Worm (Caenorhabditis elegans) whole organism, young adult: ENCODE results near the gene F07H5.7.

ENCODE experiments used
- C06A6.2 ChIP-seq: fragments of 200-800 bp; sonication (Bioruptor generic); conservative IDR thresholded peaks from 2 replicates; pipeline ENCODE4 v1.3.6; 2022; ENCODE audit warnings: missing genetic modification characterization, missing compliant biosample characterization
- F52B5.7 ChIP-seq: sonication (generic microtip); optimal IDR thresholded peaks from 2 replicates; lab custom pipeline; 2016; ENCODE audit warnings: mild to moderate bottlenecking, missing genetic modification characterization, missing compliant biosample characterization
- F57C9.4 ChIP-seq: sonication (generic microtip); optimal IDR thresholded peaks from 2 replicates; lab custom pipeline; 2017; ENCODE audit warnings: mild to moderate bottlenecking, missing genetic modification characterization, missing compliant biosample characterization
- K11D2.4 ChIP-seq: fragments of 200-800 bp; sonication (Bioruptor generic); IDR thresholded peaks from 2 replicates; pipeline ENCODE4 v1.3.6; 2022; ENCODE audit warnings: missing genetic modification reagents, missing genetic modification characterization, missing compliant biosample characterization
- K12H6.12 ChIP-seq: fragments of 200-800 bp; sonication (Bioruptor generic); optimal IDR thresholded peaks from 2 replicates; lab custom pipeline; 2018; ENCODE audit warnings: mild to moderate bottlenecking, missing genetic modification characterization, missing compliant biosample characterization
- Y95B8A.8 ChIP-seq: fragments of 200-800 bp; sonication (Bioruptor generic); IDR thresholded peaks from 2 replicates; pipeline ENCODE4 v1.3.6; 2022; ENCODE audit warnings: missing genetic modification reagents, missing genetic modification characterization, missing compliant biosample characterization
- ZK185.1 ChIP-seq: sonication (generic microtip); optimal IDR thresholded peaks from 2 replicates; lab custom pipeline; 2016; ENCODE audit warnings: mild to moderate bottlenecking, missing genetic modification characterization, missing compliant biosample characterization; ENCODE audit not compliant: poor library complexity, severe bottlenecking
- aptf-2 ChIP-seq: fragments of 200-800 bp; sonication (Bioruptor generic); conservative IDR thresholded peaks from 2 replicates; pipeline ENCODE4 v1.3.6; 2022; ENCODE audit warnings: missing genetic modification reagents, missing genetic modification characterization, missing compliant biosample characterization
- attf-3 ChIP-seq: fragments of 200-800 bp; sonication (Bioruptor generic); conservative IDR thresholded peaks from 2 replicates; pipeline ENCODE4 v1.3.6; 2022; ENCODE audit warnings: missing genetic modification reagents, missing genetic modification characterization, missing compliant biosample characterization
- attf-5 ChIP-seq: fragments of 200-800 bp; sonication (Bioruptor generic); optimal IDR thresholded peaks from 2 replicates; lab custom pipeline; 2018; ENCODE audit warnings: mild to moderate bottlenecking, missing genetic modification characterization, missing compliant biosample characterization
- attf-6 ChIP-seq: fragments of 200-800 bp; sonication (Bioruptor generic); IDR thresholded peaks from 2 replicates; pipeline ENCODE4 v1.3.6; 2022; ENCODE audit warnings: missing genetic modification reagents, missing genetic modification characterization, missing compliant biosample characterization
- cebp-1 ChIP-seq, 2 experiments: fragments of 200-800 bp in 1 of 2; sonication (Bioruptor generic) in 1 of 2; sonication (generic microtip) in 1 of 2; IDR thresholded peaks in 1 of 2; optimal IDR thresholded peaks in 1 of 2; 2 replicates each; pipeline versions ENCODE4 v1.3.6 to Lab custom; 2017 to 2022; ENCODE audit warnings: missing compliant biosample characterization in 2 of 2, missing genetic modification characterization in 2 of 2, mild to moderate bottlenecking in 1 of 2, missing genetic modification reagents in 1 of 2, moderate library complexity in 1 of 2
- die-1 ChIP-seq: sonication (generic microtip); optimal IDR thresholded peaks from 2 replicates; lab custom pipeline; 2016; ENCODE audit warnings: missing genotype, mild to moderate bottlenecking, missing genetic modification characterization, missing compliant biosample characterization
- dox-1 ChIP-seq: fragments of 200-800 bp; sonication (Bioruptor generic); IDR thresholded peaks from 2 replicates; pipeline ENCODE4 v1.3.6; 2022; ENCODE audit warnings: missing genetic modification reagents, missing genetic modification characterization, missing compliant biosample characterization
- egl-18 ChIP-seq: fragments of 200-800 bp; sonication (Bioruptor generic); IDR thresholded peaks from 2 replicates; pipeline ENCODE4 v1.3.6; 2022; ENCODE audit warnings: missing genetic modification reagents, missing genetic modification characterization, missing compliant biosample characterization
- egl-44 ChIP-seq: fragments of 200-800 bp; sonication (Bioruptor generic); IDR thresholded peaks from 2 replicates; pipeline ENCODE4 v1.3.6; 2022; ENCODE audit warnings: missing genetic modification reagents, missing genetic modification characterization, missing compliant biosample characterization
- ekl-4 ChIP-seq: fragments of 200-800 bp; sonication (Bioruptor generic); IDR thresholded peaks from 2 replicates; pipeline ENCODE4 v1.3.6; 2022; ENCODE audit warnings: missing genetic modification reagents, missing genetic modification characterization, missing compliant biosample characterization
- hlh-26 ChIP-seq: fragments of 200-800 bp; sonication (Bioruptor generic); conservative IDR thresholded peaks from 2 replicates; pipeline ENCODE4 v1.3.6; 2022; ENCODE audit warnings: missing genetic modification reagents, missing genetic modification characterization, missing compliant biosample characterization
- hrde-1 ChIP-seq: sonication (generic microtip); optimal IDR thresholded peaks from 2 replicates; lab custom pipeline; 2016; ENCODE audit warnings: missing genetic modification characterization, mild to moderate bottlenecking, missing compliant biosample characterization, moderate library complexity, missing genotype, missing genetic modification reagents, borderline replicate concordance
- lag-1 ChIP-seq: fragments of 200-800 bp; sonication (Bioruptor generic); IDR thresholded peaks from 2 replicates; pipeline ENCODE4 v1.3.6; 2022; ENCODE audit warnings: missing genetic modification reagents, missing genetic modification characterization, missing compliant biosample characterization
- lin-26 ChIP-seq: fragments of 200-800 bp; sonication (Bioruptor generic); IDR thresholded peaks from 2 replicates; pipeline ENCODE4 v1.3.6; 2022; ENCODE audit warnings: missing genetic modification reagents, missing genetic modification characterization, missing compliant biosample characterization
- lin-35 ChIP-seq, 3 experiments: fragments of 150-350 bp in 2 of 3; sonication (generic microtip) in 1 of 3; optimal IDR thresholded peaks; 2 replicates each; lab custom pipeline; 2014 to 2018; ENCODE audit warnings: missing biosample characterization in 3 of 3, missing genetic modification characterization in 3 of 3, missing genetic modification reagents in 3 of 3
- madf-10 ChIP-seq: sonication (generic microtip); optimal IDR thresholded peaks from 2 replicates; lab custom pipeline; 2016; ENCODE audit warnings: mild to moderate bottlenecking, missing genetic modification characterization, missing compliant biosample characterization
- madf-3 ChIP-seq: fragments of 200-800 bp; sonication (Bioruptor generic); IDR thresholded peaks from 2 replicates; pipeline ENCODE4 v1.3.6; 2022; ENCODE audit warnings: missing genetic modification reagents, missing genetic modification characterization, missing compliant biosample characterization
- mel-28 ChIP-seq: sonication (generic microtip); optimal IDR thresholded peaks from 2 replicates; lab custom pipeline; 2016; ENCODE audit warnings: borderline replicate concordance, mild to moderate bottlenecking, missing genetic modification characterization, missing compliant biosample characterization
- mxl-1 ChIP-seq: sonication (generic microtip); optimal IDR thresholded peaks from 2 replicates; lab custom pipeline; 2016; ENCODE audit warnings: missing genetic modification characterization, missing compliant biosample characterization
- nfya-2 ChIP-seq: fragments of 200-800 bp; sonication (Bioruptor generic); IDR thresholded peaks from 2 replicates; pipeline ENCODE4 v1.3.6; 2022; ENCODE audit warnings: missing genetic modification reagents, missing genetic modification characterization, missing compliant biosample characterization
- nhr-80 ChIP-seq: sonication (generic microtip); optimal IDR thresholded peaks from 2 replicates; lab custom pipeline; 2016; ENCODE audit warnings: missing genetic modification characterization, missing compliant biosample characterization
- rec-8 ChIP-seq, 2 experiments: sonication (generic microtip); optimal IDR thresholded peaks; 2 replicates each; lab custom pipeline; 2016; ENCODE audit warnings: mild to moderate bottlenecking in 2 of 2, missing genetic modification characterization in 2 of 2, missing genetic modification reagents in 2 of 2, missing genotype in 2 of 2, missing biosample characterization in 1 of 2, missing compliant biosample characterization in 1 of 2, moderate library complexity in 1 of 2
- repo-1 ChIP-seq: sonication (generic microtip); optimal IDR thresholded peaks from 2 replicates; lab custom pipeline; 2017; ENCODE audit warnings: mild to moderate bottlenecking, missing genetic modification characterization, missing compliant biosample characterization
- sea-2 ChIP-seq: fragments of 200-800 bp; sonication (Bioruptor generic); IDR thresholded peaks from 2 replicates; pipeline ENCODE4 v1.3.6; 2022; ENCODE audit warnings: missing genetic modification characterization, missing compliant biosample characterization
- snpc-1.3 ChIP-seq: sonication (generic microtip); optimal IDR thresholded peaks from 2 replicates; lab custom pipeline; 2017; ENCODE audit warnings: missing genetic modification characterization, mild to moderate bottlenecking, missing compliant biosample characterization, antibody characterized with exemption, moderate library complexity, missing genotype, missing genetic modification reagents; ENCODE audit not compliant: insufficient read depth
- snpc-3.4 ChIP-seq: sonication (generic microtip); optimal IDR thresholded peaks from 2 replicates; lab custom pipeline; 2017; ENCODE audit warnings: missing genetic modification characterization, mild to moderate bottlenecking, missing compliant biosample characterization, antibody characterized with exemption, moderate library complexity, missing genotype, missing genetic modification reagents
- somi-1 ChIP-seq: fragments of 200-800 bp; sonication (Bioruptor generic); optimal IDR thresholded peaks from 2 replicates; lab custom pipeline; 2018; ENCODE audit warnings: mild to moderate bottlenecking, missing genetic modification characterization, missing compliant biosample characterization
- sptf-2 ChIP-seq: fragments of 200-800 bp; sonication (Bioruptor generic); optimal IDR thresholded peaks from 2 replicates; lab custom pipeline; 2018; ENCODE audit warnings: mild to moderate bottlenecking, missing genetic modification characterization, missing compliant biosample characterization
- tlf-1 ChIP-seq: fragments of 200-800 bp; sonication (Bioruptor generic); optimal IDR thresholded peaks from 2 replicates; lab custom pipeline; 2018; ENCODE audit warnings: mild to moderate bottlenecking, missing genetic modification characterization, missing compliant biosample characterization
- ztf-26 ChIP-seq: sonication (generic microtip); optimal IDR thresholded peaks from 2 replicates; lab custom pipeline; 2017; ENCODE audit warnings: missing genetic modification characterization, missing compliant biosample characterization
- ztf-28 ChIP-seq: fragments of 200-800 bp; sonication (Bioruptor generic); IDR thresholded peaks from 2 replicates; pipeline ENCODE4 v1.3.6; 2022; ENCODE audit warnings: missing genetic modification reagents, missing genetic modification characterization, missing compliant biosample characterization
- ztf-3 ChIP-seq: fragments of 200-800 bp; sonication (Bioruptor generic); optimal IDR thresholded peaks from 2 replicates; lab custom pipeline; 2018; ENCODE audit warnings: mild to moderate bottlenecking, missing genetic modification characterization, missing compliant biosample characterization

F07H5.7 gene

DNA sequence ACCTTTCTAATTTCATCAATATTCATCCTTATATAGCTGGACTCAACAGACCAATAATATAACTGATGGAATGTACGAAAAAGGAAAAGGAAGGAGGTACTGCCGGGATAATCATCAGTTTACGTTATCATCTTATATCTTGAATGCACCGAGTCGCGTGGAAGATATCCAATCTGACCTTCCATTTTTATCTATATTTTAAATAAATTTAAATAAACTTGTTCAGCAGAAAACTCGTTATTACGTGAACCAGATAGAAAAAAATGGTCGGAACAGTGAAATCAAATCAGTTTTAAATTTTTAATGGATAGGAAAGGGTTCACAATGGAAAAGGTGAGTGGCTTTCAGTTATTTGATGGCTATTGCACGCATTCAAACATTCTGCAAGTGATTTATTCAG, 27.1 kb downstream of the F07H5.7 start, which contains the start of gene pah-1:
Gene pah-1, minus strand, starts transcription at position 101 of the 400 bp plus-strand sequence.
- no peak for TF ChIP-seq sptf-2 (GFP tag; lab: Kevin White, UChicago)
- TF ChIP-seq hlh-26 (GFP tag; lab: Robert Waterston, UW): no peak
- TF ChIP-seq K12H6.12 (tag; lab: Kevin White, UChicago): no peak
- TF ChIP-seq attf-6 (GFP tag; lab: Robert Waterston, UW): no peak
- no peak for TF ChIP-seq repo-1 (tag; lab: Kevin White, UChicago)
- TF ChIP-seq ztf-28 (GFP tag; lab: Robert Waterston, UW): no peak

DNA sequence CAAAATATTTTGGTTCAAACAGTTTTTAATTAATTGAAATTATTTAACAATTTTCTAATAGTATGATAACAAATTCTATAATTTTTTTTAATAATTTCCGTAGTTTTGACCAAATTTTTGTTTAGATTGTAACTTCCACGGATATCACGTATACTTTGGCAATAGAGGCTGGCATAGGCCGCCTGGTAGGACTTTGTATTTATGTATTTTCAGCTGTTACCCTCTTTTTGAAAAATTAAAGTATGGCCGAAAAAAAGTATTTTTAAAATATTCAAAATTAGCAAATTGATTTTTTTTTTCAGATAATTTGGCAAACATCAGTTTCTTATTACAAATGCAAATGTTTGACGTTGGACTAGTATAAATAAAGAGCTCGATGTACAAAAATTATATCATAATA, 27.5 kb downstream of the F07H5.7 start, which contains the start of the genes nsph-1.1 and K08F8.15:
Gene nsph-1.1, plus strand, starts transcription at position 301 of the 400 bp plus-strand sequence.
Gene K08F8.15, plus strand, starts transcription at position 335 of the 400 bp plus-strand sequence.
- TF ChIP-seq sea-2 (GFP tag; lab: Robert Waterston, UW) (no peak), F57C9.4 (tag; lab: Kevin White, UChicago) (no peak), cebp-1 (GFP tag; IDR thresholded peaks at IDR 0.05; lab: Robert Waterston, UW) (no peak), cebp-1 (tag; optimal IDR thresholded peaks at IDR 0.05; lab: Kevin White, UChicago) (no peak), ZK185.1 (tag; lab: Kevin White, UChicago) (no peak), hrde-1 (tag; lab: Kevin White, UChicago) (no peak), ekl-4 (GFP tag; lab: Robert Waterston, UW) (no peak), aptf-2 (GFP tag; lab: Robert Waterston, UW) (no peak), madf-10 (tag; lab: Kevin White, UChicago) (no peak), egl-18 (GFP tag; lab: Robert Waterston, UW) (no peak), mel-28 (tag; lab: Kevin White, UChicago) (no peak), ztf-26 (tag; lab: Kevin White, UChicago) (no peak), K12H6.12 (tag; lab: Kevin White, UChicago) (no peak), Y95B8A.8 (GFP tag; lab: Robert Waterston, UW) (no peak), rec-8 (tag; optimal IDR thresholded peaks at IDR 0.05; lab: Kevin White, UChicago) (no peak)

- no peak for TF ChIP-seq cebp-1 (GFP tag; IDR thresholded peaks at IDR 0.05; lab: Robert Waterston, UW)
- TF ChIP-seq cebp-1 (tag; optimal IDR thresholded peaks at IDR 0.05; lab: Kevin White, UChicago): peak; percentile 29
- TF ChIP-seq somi-1 (GFP tag; lab: Kevin White, UChicago): peak; percentile 80
- no peak for TF ChIP-seq nhr-80 (tag; lab: Kevin White, UChicago)
- 0 out of 2 replicates have a peak, but pooled peaks have one; percentile 41 for TF ChIP-seq dox-1
- TF ChIP-seq die-1 (tag; lab: Kevin White, UChicago): peak; percentile 11
- TF ChIP-seq lin-26: peak; percentile 70; the same call in 1 of the 2 replicates
- TF ChIP-seq tlf-1 (GFP tag; lab: Kevin White, UChicago): no peak
- TF ChIP-seq attf-5: no peak
- TF ChIP-seq C06A6.2: 0 out of 2 replicates have a peak, but pooled peaks have one; percentile 20
- 0 out of 2 replicates have a peak, but pooled peaks have one; percentile 37 for TF ChIP-seq K11D2.4
Observed at ce11 chrII:8765131-8765530, 28.8 kb downstream of the F07H5.7 start.

ce11 chrII:8764332-8764731, 29.6 kb downstream of the F07H5.7 start:
- TF ChIP-seq madf-3 (GFP tag; lab: Robert Waterston, UW) (no peak), dox-1 (no peak), snpc-3.4 (no peak), F52B5.7 (tag; lab: Kevin White, UChicago) (no peak), lin-35 (GFP tag; optimal IDR thresholded peaks at IDR 0.05; lab: Kevin White, UChicago) (no peak), ztf-3 (GFP tag; lab: Kevin White, UChicago) (no peak), mel-28 (tag; lab: Kevin White, UChicago) (no peak), ztf-26 (tag; lab: Kevin White, UChicago) (no peak), egl-44 (no peak), lag-1 (GFP tag; lab: Robert Waterston, UW) (no peak), nfya-2 (GFP tag; lab: Robert Waterston, UW) (no peak), hlh-26 (GFP tag; lab: Robert Waterston, UW) (no peak), repo-1 (tag; lab: Kevin White, UChicago) (no peak), lin-26 (no peak), attf-3 (GFP tag; lab: Robert Waterston, UW) (no peak), aptf-2 (GFP tag; lab: Robert Waterston, UW) (no peak), mxl-1 (no peak), rec-8 (tag; optimal IDR thresholded peaks at IDR 0.05; lab: Kevin White, UChicago) (no peak), snpc-1.3 (tag; lab: Kevin White, UChicago) (no peak)
- TF ChIP-seq, all 124 proteins: peak for 0
